Worm (Caenorhabditis elegans): ENCODE data around the gene R07B1.7.

DNA sequence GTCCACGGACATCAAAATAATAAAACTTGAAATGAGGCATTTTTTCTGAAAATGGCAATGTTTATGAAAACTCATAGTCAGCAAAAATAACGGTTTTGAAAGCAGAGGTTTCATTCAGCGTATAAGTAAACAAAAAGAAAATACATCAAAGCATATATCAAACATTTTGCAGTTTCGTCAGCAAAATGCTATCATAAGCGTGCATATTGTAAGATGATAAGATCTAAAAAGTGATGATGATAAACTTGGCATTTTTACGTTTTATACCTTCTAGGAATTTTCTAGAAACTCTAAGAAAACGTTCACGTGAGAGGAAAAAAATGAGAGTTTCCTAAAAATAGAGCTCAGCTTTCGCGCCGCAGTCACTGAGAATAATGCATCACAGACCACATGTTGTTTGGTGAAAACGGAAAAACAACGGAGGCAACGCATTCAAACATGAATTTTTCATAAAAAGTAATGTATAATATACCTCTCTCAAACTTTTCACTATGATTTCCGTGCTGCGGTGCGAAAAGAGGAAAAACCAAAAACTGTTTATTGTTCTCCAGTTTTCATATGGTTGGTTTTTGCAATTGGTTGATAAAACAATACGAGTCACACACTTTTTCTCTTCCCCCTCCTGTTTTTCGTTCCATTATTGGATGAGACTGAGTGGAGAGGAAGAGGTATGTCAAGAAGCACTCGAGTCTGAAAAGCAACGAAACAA, 5.8 kb upstream of the R07B1.7 start, which contains the start of the genes gst-36 and R07B1.5:
- TF ChIP-seq ceh-36 (tag; optimal IDR thresholded peaks at IDR 0.05) (no peak), sea-1 (GFP tag; conservative IDR thresholded peaks at IDR 0.05) (no peak), ets-7 (tag; optimal IDR thresholded peaks at IDR 0.05) (no peak), tbx-37 (GFP tag; conservative IDR thresholded peaks at IDR 0.05) (no peak), tra-4 (tag; optimal IDR thresholded peaks at IDR 0.05) (no peak)
